Worm (Caenorhabditis elegans) whole organism, early embryonic: ENCODE data around the gene T23B7.3.

Experiments
- ama-1 ChIP-seq: fragments of 150-350 bp; optimal IDR thresholded peaks from 2 replicates; lab custom pipeline; 2014
- flt-1 ChIP-seq: fragments of 200-800 bp; sonication (Bioruptor generic); IDR thresholded peaks from 2 replicates; pipeline ENCODE4 v1.3.6; 2022; ENCODE audit warnings: missing genetic modification characterization, missing compliant biosample characterization
- hnd-1 ChIP-seq: sonication (generic microtip); optimal IDR thresholded peaks from 2 replicates; lab custom pipeline; 2016; ENCODE audit warnings: missing genetic modification characterization, missing compliant biosample characterization

- TF ChIP-seq flt-1, result no peak
- TF ChIP-seq ama-1 (lab: Kevin White, UChicago), result no peak
- no peak for TF ChIP-seq hnd-1 (tag; lab: Kevin White, UChicago)
Measured at ce11 chrII:4879629-4880028, 29.6 kb downstream of the T23B7.3 start, which contains the start of gene gst-6.
